Worm (Caenorhabditis elegans): Measurements from ENCODE around the gene F44E7.4.

The F44E7.4 gene

ce11 chrV:5822968-5823367, 46.2 kb upstream of the F44E7.4 start (continued):
- TF ChIP-seq nhr-25 (tag; optimal IDR thresholded peaks at IDR 0.05; ENCODE audit: borderline replicate concordance, insufficient read depth) = peak; percentile 57
- TF ChIP-seq mxl-3 (GFP tag; optimal IDR thresholded peaks at IDR 0.05) = peak; percentile 85
- no peak for TF ChIP-seq snpc-1.2 (GFP tag; IDR thresholded peaks at IDR 0.05)
- TF ChIP-seq ceh-62 (tag; optimal IDR thresholded peaks at IDR 0.05) = no peak
- no peak for TF ChIP-seq unc-130 (GFP tag; optimal IDR thresholded peaks at IDR 0.05)
- peak; percentile 85 for TF ChIP-seq nhr-102 (tag; optimal IDR thresholded peaks at IDR 0.05)
- no peak for TF ChIP-seq zip-11 (GFP tag; IDR thresholded peaks at IDR 0.05)
- peak; percentile 22 for TF ChIP-seq dpl-1 (GFP tag; optimal IDR thresholded peaks at IDR 0.05)
- no peak for TF ChIP-seq lin-39 (tag; optimal IDR thresholded peaks at IDR 0.05)
- TF ChIP-seq cey-2 (tag; optimal IDR thresholded peaks at IDR 0.05; ENCODE audit: borderline replicate concordance, insufficient read depth) = peak; percentile 89
- no peak for TF ChIP-seq T26A8.4 (GFP tag; IDR thresholded peaks at IDR 0.05)
- TF ChIP-seq nhr-77 (tag; optimal IDR thresholded peaks at IDR 0.05) = peak; percentile 18
- no peak for TF ChIP-seq nhr-76 (tag; optimal IDR thresholded peaks at IDR 0.05)
- TF ChIP-seq hlh-11 (tag; optimal IDR thresholded peaks at IDR 0.05) = peak; percentile 86
- no peak for TF ChIP-seq dmd-9 (GFP tag; IDR thresholded peaks at IDR 0.05)
- no peak for TF ChIP-seq mxl-2 (GFP tag; conservative IDR thresholded peaks at IDR 0.05)
- TF ChIP-seq vab-7 (GFP tag; IDR thresholded peaks at IDR 0.05) = no peak
- TF ChIP-seq ceh-28 (tag; optimal IDR thresholded peaks at IDR 0.05) = no peak
- no peak for TF ChIP-seq D1046.2 (GFP tag; IDR thresholded peaks at IDR 0.05)
- TF ChIP-seq spr-3 (GFP tag; optimal IDR thresholded peaks at IDR 0.05) = no peak
- peak; percentile 25 for TF ChIP-seq mep-1 (tag; optimal IDR thresholded peaks at IDR 0.05)
- no peak for TF ChIP-seq nhr-10 (tag; optimal IDR thresholded peaks at IDR 0.05)

ce11 chrV:5821451-5822143, 44.8 kb upstream of the F44E7.4 start:
- TF ChIP-seq lsy-2 (tag; optimal IDR thresholded peaks at IDR 0.05) (no peak), ctbp-1 (GFP tag; IDR thresholded peaks at IDR 0.05) (no peak), daf-16 (GFP tag; optimal IDR thresholded peaks at IDR 0.05) (no peak), daf-16 (tag; optimal IDR thresholded peaks at IDR 0.05) (peak; percentile 43), madf-5 (GFP tag; IDR thresholded peaks at IDR 0.05) (no peak), nhr-48 (tag; optimal IDR thresholded peaks at IDR 0.05) (peak; percentile 56), ZK546.5 (tag; optimal IDR thresholded peaks at IDR 0.05) (no peak), nhr-102 (tag; optimal IDR thresholded peaks at IDR 0.05) (peak; percentile 38), hlh-11 (tag; optimal IDR thresholded peaks at IDR 0.05) (peak; percentile 77), aha-1 (tag) (peak; percentile 7), lin-38 (GFP tag; IDR thresholded peaks at IDR 0.05) (no peak), dve-1 (tag; optimal IDR thresholded peaks at IDR 0.05; ENCODE audit: insufficient read depth) (peak; percentile 45), set-16 (GFP tag; IDR thresholded peaks at IDR 0.05) (no peak), spr-3 (GFP tag; optimal IDR thresholded peaks at IDR 0.05) (no peak), aly-2 (tag; optimal IDR thresholded peaks at IDR 0.05) (no peak), skn-1 (tag; optimal IDR thresholded peaks at IDR 0.05) (no peak), pqm-1 (tag; optimal IDR thresholded peaks at IDR 0.05) (peak; percentile 75), dmd-6 (GFP tag; IDR thresholded peaks at IDR 0.05) (peak; percentile 92)

ce11 chrV:5820401-5820800, 43.6 kb upstream of the F44E7.4 start:
- TF ChIP-seq dmd-6 (GFP tag; IDR thresholded peaks at IDR 0.05) = peak; percentile 62
- TF ChIP-seq pqm-1 (tag; optimal IDR thresholded peaks at IDR 0.05) = peak; percentile 0
- peak in 1 of 2 experiments; percentile 66 for TF ChIP-seq hif-1 (tag; optimal IDR thresholded peaks at IDR 0.05)
- peak; percentile 31 for TF ChIP-seq nhr-48 (tag; optimal IDR thresholded peaks at IDR 0.05)
- TF ChIP-seq daf-16 (GFP tag; optimal IDR thresholded peaks at IDR 0.05) = no peak
- TF ChIP-seq daf-16 (tag; optimal IDR thresholded peaks at IDR 0.05) = peak; percentile 10
- no peak for TF ChIP-seq nhr-28 (tag; optimal IDR thresholded peaks at IDR 0.05)
- peak; percentile 69 for TF ChIP-seq aha-1 (tag)
- TF ChIP-seq aly-2 (tag; optimal IDR thresholded peaks at IDR 0.05) = no peak
